Worm (Caenorhabditis elegans): Measurements from ENCODE around the gene F38B6.7.

DNA sequence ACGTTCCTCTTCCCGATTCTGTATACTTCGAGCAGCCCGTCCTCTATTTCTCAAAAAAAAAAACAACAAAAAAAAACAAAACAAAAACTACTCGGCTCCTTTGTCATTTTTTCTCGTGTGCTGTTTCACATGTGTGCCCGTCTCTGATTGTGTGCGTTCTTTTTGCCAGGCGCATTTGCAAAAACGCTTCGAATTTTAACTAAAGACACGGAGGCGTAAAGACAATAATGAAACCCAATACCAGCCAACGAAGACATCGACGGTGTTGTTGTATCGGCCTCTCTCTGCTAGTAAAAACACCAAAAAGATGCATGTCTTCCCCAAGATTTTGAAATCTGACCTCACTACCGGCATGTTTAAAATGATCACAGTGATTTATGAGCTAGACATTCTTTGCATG lies 48.7 kb upstream of the F38B6.7 start:
- TF ChIP-seq him-1 (tag; optimal IDR thresholded peaks at IDR 0.05) (no peak), W03F9.2 (tag; optimal IDR thresholded peaks at IDR 0.05) (no peak)

Data from whole organism, L4/young adult.